Worm (Caenorhabditis elegans): ENCODE results near the gene Y59C2A.2.

Gene Y59C2A.2

DNA sequence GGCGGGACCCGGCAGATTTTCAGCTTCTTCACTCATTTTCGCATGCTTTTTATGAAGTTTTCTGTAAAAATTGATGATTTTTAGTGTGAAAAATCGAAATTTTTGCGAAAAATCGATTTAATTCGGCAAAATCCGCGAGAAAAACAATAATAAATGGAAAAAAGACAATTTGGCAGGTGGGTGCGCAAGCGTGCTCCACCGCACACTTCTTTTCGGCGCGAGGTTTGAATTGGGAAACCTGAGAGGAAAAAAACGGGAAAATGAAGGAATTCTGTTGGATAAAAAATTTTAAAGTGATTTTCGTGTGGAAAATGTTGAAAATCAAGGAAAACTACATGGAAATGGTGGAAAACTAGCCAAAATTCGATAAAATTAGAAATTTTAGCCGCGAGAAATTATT is at the start of gene Y59C2A.2:
Gene Y59C2A.2 (minus strand): TSS at position 61 of the 400 bp plus-strand sequence.
- TF ChIP-seq unc-98 (GFP tag; IDR thresholded peaks at IDR 0.05) (no peak), grh-1 (GFP tag; IDR thresholded peaks at IDR 0.05) (0 out of 2 replicates have a peak, but pooled peaks have one; percentile 32), nhr-19 (GFP tag; conservative IDR thresholded peaks at IDR 0.05) (peak; percentile 30), ceh-8 (GFP tag; optimal IDR thresholded peaks at IDR 0.05) (no peak), blmp-1 (tag; optimal IDR thresholded peaks at IDR 0.05) (peak; percentile 25), nhr-84 (tag; optimal IDR thresholded peaks at IDR 0.05) (no peak), fkh-4 (tag; optimal IDR thresholded peaks at IDR 0.05; ENCODE audit: borderline replicate concordance) (no peak), mdl-1 (tag; optimal IDR thresholded peaks at IDR 0.05) (peak in 1 of 2 experiments; percentile 22), mef-2 (tag; optimal IDR thresholded peaks at IDR 0.05) (no peak), nhr-77 (tag; optimal IDR thresholded peaks at IDR 0.05) (no peak), dpl-1 (GFP tag; optimal IDR thresholded peaks at IDR 0.05) (peak; percentile 88 to 94 (median 93)), egl-27 (tag; optimal IDR thresholded peaks at IDR 0.05) (no peak), fkh-10 (GFP tag; optimal IDR thresholded peaks at IDR 0.05) (no peak), nhr-12 (tag; optimal IDR thresholded peaks at IDR 0.05) (no peak), snpc-4 (tag; optimal IDR thresholded peaks at IDR 0.05) (no peak), skn-1 (tag; optimal IDR thresholded peaks at IDR 0.05) (peak; percentile 42), lin-39 (tag; optimal IDR thresholded peaks at IDR 0.05) (no peak), rnt-1 (tag; optimal IDR thresholded peaks at IDR 0.05) (peak; percentile 53), tbx-2 (tag; optimal IDR thresholded peaks at IDR 0.05) (peak; percentile 45), nhr-237 (tag; optimal IDR thresholded peaks at IDR 0.05) (no peak), efl-1 (optimal IDR thresholded peaks at IDR 0.05) (peak; percentile 94 to 96), efl-1 (GFP tag; optimal IDR thresholded peaks at IDR 0.05 in 1 of 2) (peak; percentile 95 to 99), ets-5 (GFP tag; IDR thresholded peaks at IDR 0.05) (no peak), nhr-76 (tag; optimal IDR thresholded peaks at IDR 0.05) (no peak), hlh-4 (tag; optimal IDR thresholded peaks at IDR 0.05) (no peak), aha-1 (tag; optimal IDR thresholded peaks at IDR 0.05) (no peak), unc-86 (tag; optimal IDR thresholded peaks at IDR 0.05) (peak; percentile 4), Y116A8C.19 (tag; optimal IDR thresholded peaks at IDR 0.05; ENCODE audit: borderline replicate concordance) (no peak), C34B4.2 (tag; optimal IDR thresholded peaks at IDR 0.05) (no peak), nhr-28 (tag; optimal IDR thresholded peaks at IDR 0.05) (no peak), mab-9 (GFP tag; IDR thresholded peaks at IDR 0.05) (no peak), xbp-1 (tag; optimal IDR thresholded peaks at IDR 0.05) (peak; percentile 26), nhr-71 (tag; optimal IDR thresholded peaks at IDR 0.05) (no peak), jun-1 (tag; optimal IDR thresholded peaks at IDR 0.05) (peak; percentile 6), lin-13 (GFP tag; optimal IDR thresholded peaks at IDR 0.05) (peak; percentile 48), swsn-7 (tag; optimal IDR thresholded peaks at IDR 0.05) (peak; percentile 18), tlp-1 (tag; optimal IDR thresholded peaks at IDR 0.05) (no peak), unc-130 (tag; optimal IDR thresholded peaks at IDR 0.05) (no peak), C04F5.9 (tag; optimal IDR thresholded peaks at IDR 0.05) (no peak), ceh-90 (tag; optimal IDR thresholded peaks at IDR 0.05) (no peak), ama-1 (optimal IDR thresholded peaks at IDR 0.05) (no peak), sup-37 (GFP tag; optimal IDR thresholded peaks at IDR 0.05) (no peak), sptf-1 (tag; optimal IDR thresholded peaks at IDR 0.05) (no peak), ceh-82 (tag; optimal IDR thresholded peaks at IDR 0.05) (peak; percentile 2 to 74 (median 24)), ztf-4 (tag; optimal IDR thresholded peaks at IDR 0.05) (no peak), lin-15B (tag; optimal IDR thresholded peaks at IDR 0.05) (peak; percentile 26), isw-1 (GFP tag; IDR thresholded peaks at IDR 0.05) (peak; percentile 22; the same call in 1 of the 2 replicates), hlh-17 (GFP tag; optimal IDR thresholded peaks at IDR 0.05; ENCODE audit: borderline replicate concordance) (no peak), ces-1 (GFP tag; optimal IDR thresholded peaks at IDR 0.05) (no peak), zag-1 (tag; optimal IDR thresholded peaks at IDR 0.05) (no peak), elt-3 (tag; optimal IDR thresholded peaks at IDR 0.05) (no peak), lin-14 (GFP tag; optimal IDR thresholded peaks at IDR 0.05) (peak; percentile 36), irx-1 (tag; optimal IDR thresholded peaks at IDR 0.05) (peak; percentile 29), fkh-8 (tag; optimal IDR thresholded peaks at IDR 0.05) (peak; percentile 23), C16A3.4 (tag; optimal IDR thresholded peaks at IDR 0.05) (peak; percentile 58)

Measured in whole organism, L1 larva.